Worm (Caenorhabditis elegans) whole organism, L2 larva: ENCODE results near the gene lgc-33.

Experiments used
- C34F6.9 ChIP-seq: fragments of 150-350 bp; optimal IDR thresholded peaks from 2 replicates; lab custom pipeline; 2014; ENCODE audit warnings: missing biosample characterization, missing genetic modification characterization
- F13H6.1 ChIP-seq: sonication (generic microtip); optimal IDR thresholded peaks from 2 replicates; lab custom pipeline; 2016; ENCODE audit warnings: missing genetic modification characterization, missing compliant biosample characterization
- R02D3.7 ChIP-seq: fragments of 150-350 bp; optimal IDR thresholded peaks from 2 replicates; lab custom pipeline; 2014; ENCODE audit warnings: missing biosample characterization, missing genetic modification characterization
- Y55F3AM.14 ChIP-seq: fragments of 200-800 bp; sonication (Bioruptor generic); optimal IDR thresholded peaks from 2 replicates; lab custom pipeline; 2018; ENCODE audit warnings: mild to moderate bottlenecking, missing genetic modification characterization, missing compliant biosample characterization
- ZK546.5 ChIP-seq: sonication (generic microtip); optimal IDR thresholded peaks from 2 replicates; lab custom pipeline; 2017; ENCODE audit warnings: missing biosample characterization, missing genetic modification characterization
- alr-1 ChIP-seq: fragments of 150-350 bp; optimal IDR thresholded peaks from 2 replicates; lab custom pipeline; 2014; ENCODE audit warnings: missing biosample characterization, missing genetic modification characterization
- aly-2 ChIP-seq: fragments of 150-350 bp; optimal IDR thresholded peaks from 2 replicates; lab custom pipeline; 2014; ENCODE audit warnings: missing biosample characterization, missing genetic modification characterization
- ama-1 ChIP-seq: fragments of 150-350 bp; optimal IDR thresholded peaks from 2 replicates; lab custom pipeline; 2018; ENCODE audit warnings: inconsistent platforms
- blmp-1 ChIP-seq: sonication (generic microtip); optimal IDR thresholded peaks from 2 replicates; lab custom pipeline; 2017; ENCODE audit warnings: missing genetic modification characterization, mild to moderate bottlenecking, missing compliant biosample characterization, antibody characterized with exemption, moderate library complexity; ENCODE audit not compliant: insufficient read depth
- ceh-82 ChIP-seq: fragments of 150-350 bp; optimal IDR thresholded peaks from 2 replicates; lab custom pipeline; 2014; ENCODE audit warnings: missing biosample characterization, missing genetic modification characterization
- crh-2 ChIP-seq: sonication (generic microtip); optimal IDR thresholded peaks from 2 replicates; lab custom pipeline; 2017; ENCODE audit warnings: missing biosample characterization, missing genetic modification characterization
- dmd-4 ChIP-seq: sonication (generic microtip); optimal IDR thresholded peaks from 2 replicates; lab custom pipeline; 2017; ENCODE audit warnings: missing biosample characterization, missing genetic modification characterization
- egl-27 ChIP-seq: sonication (generic microtip); optimal IDR thresholded peaks from 3 replicates; lab custom pipeline; 2017; ENCODE audit warnings: missing biosample characterization, missing genetic modification reagents, missing genetic modification characterization
- elt-3 ChIP-seq: sonication (generic microtip); optimal IDR thresholded peaks from 2 replicates; lab custom pipeline; 2017; ENCODE audit warnings: missing biosample characterization, missing genetic modification characterization
- fos-1 ChIP-seq: fragments of 150-350 bp; optimal IDR thresholded peaks from 2 replicates; lab custom pipeline; 2014; ENCODE audit warnings: missing biosample characterization, missing genetic modification characterization
- gmeb-1 ChIP-seq: fragments of 150-350 bp; optimal IDR thresholded peaks from 2 replicates; lab custom pipeline; 2014; ENCODE audit warnings: missing biosample characterization, missing genetic modification characterization
- lin-11 ChIP-seq: fragments of 150-350 bp; sonication (generic microtip); optimal IDR thresholded peaks from 2 replicates; lab custom pipeline; 2014; ENCODE audit warnings: missing biosample characterization, missing genetic modification characterization, inconsistent platforms, mixed read lengths
- lin-13 ChIP-seq: fragments of 150-350 bp; optimal IDR thresholded peaks from 2 replicates; lab custom pipeline; 2014; ENCODE audit warnings: missing biosample characterization, missing genetic modification reagents, missing genetic modification characterization
- lin-39 ChIP-seq: fragments of 150-350 bp; optimal IDR thresholded peaks from 2 replicates; lab custom pipeline; 2014; ENCODE audit warnings: missing biosample characterization, missing genetic modification reagents, missing genetic modification characterization
- lsy-2 ChIP-seq, 2 experiments: fragments of 150-350 bp in 1 of 2; sonication (generic microtip) in 1 of 2; optimal IDR thresholded peaks; 2 replicates each; lab custom pipeline; 2014 to 2017; ENCODE audit warnings: missing biosample characterization in 2 of 2, missing genetic modification characterization in 2 of 2
- mab-5 ChIP-seq: fragments of 150-350 bp; optimal IDR thresholded peaks from 2 replicates; lab custom pipeline; 2014; ENCODE audit warnings: missing biosample characterization, missing genetic modification characterization
- mbf-1 ChIP-seq: sonication (generic microtip); optimal IDR thresholded peaks from 2 replicates; lab custom pipeline; 2017; ENCODE audit warnings: missing biosample characterization, missing genetic modification characterization
- mdl-1 ChIP-seq, 2 experiments: fragments of 150-350 bp in 1 of 2; sonication (generic microtip) in 1 of 2; optimal IDR thresholded peaks; 2 replicates each; lab custom pipeline; 2017; ENCODE audit warnings: missing biosample characterization in 2 of 2, missing genetic modification characterization in 2 of 2
- nhr-10 ChIP-seq: sonication (generic microtip); optimal IDR thresholded peaks from 2 replicates; lab custom pipeline; 2017; ENCODE audit warnings: missing biosample characterization, missing genetic modification characterization
- nhr-21 ChIP-seq: fragments of 150-350 bp; optimal IDR thresholded peaks from 2 replicates; lab custom pipeline; 2014; ENCODE audit warnings: missing biosample characterization, missing genetic modification characterization
- nhr-23 ChIP-seq: fragments of 150-350 bp; optimal IDR thresholded peaks from 2 replicates; lab custom pipeline; 2014; ENCODE audit warnings: missing biosample characterization, missing genetic modification reagents, missing genetic modification characterization
- nhr-237 ChIP-seq: fragments of 150-350 bp; optimal IDR thresholded peaks from 2 replicates; lab custom pipeline; 2014; ENCODE audit warnings: missing biosample characterization, missing genetic modification characterization
- nhr-25 ChIP-seq: fragments of 150-350 bp; sonication (generic microtip); optimal IDR thresholded peaks from 3 replicates; lab custom pipeline; 2014; ENCODE audit warnings: missing biosample characterization, missing genetic modification characterization
- nhr-6 ChIP-seq: fragments of 150-350 bp; optimal IDR thresholded peaks from 2 replicates; lab custom pipeline; 2014; ENCODE audit warnings: missing biosample characterization, missing genetic modification characterization
- nhr-77 ChIP-seq: fragments of 150-350 bp; optimal IDR thresholded peaks from 2 replicates; lab custom pipeline; 2014; ENCODE audit warnings: missing biosample characterization, missing genetic modification characterization
- peb-1 ChIP-seq: fragments of 150-350 bp; optimal IDR thresholded peaks from 2 replicates; lab custom pipeline; 2014; ENCODE audit warnings: missing biosample characterization, missing genetic modification characterization
- sem-4 ChIP-seq: fragments of 150-350 bp; optimal IDR thresholded peaks from 2 replicates; lab custom pipeline; 2014; ENCODE audit warnings: missing biosample characterization, missing genetic modification reagents, missing genetic modification characterization
- skn-1 ChIP-seq: sonication (generic microtip); optimal IDR thresholded peaks from 2 replicates; lab custom pipeline; 2017; ENCODE audit warnings: missing biosample characterization, missing genetic modification characterization
- sma-3 ChIP-seq: sonication (generic microtip); optimal IDR thresholded peaks from 2 replicates; lab custom pipeline; 2016; ENCODE audit warnings: missing genetic modification reagents, missing genetic modification characterization, missing compliant biosample characterization
- sma-9 ChIP-seq, 2 experiments: fragments of 150-350 bp in 1 of 2; sonication (generic microtip) in 1 of 2; optimal IDR thresholded peaks; 2 replicates each; lab custom pipeline; 2014 to 2016; ENCODE audit warnings: missing genetic modification characterization in 2 of 2, mild to moderate bottlenecking in 1 of 2, missing biosample characterization in 1 of 2, missing compliant biosample characterization in 1 of 2, missing genetic modification reagents in 1 of 2, moderate library complexity in 1 of 2
- snpc-4 ChIP-seq: fragments of 150-350 bp; optimal IDR thresholded peaks from 2 replicates; lab custom pipeline; 2014; ENCODE audit warnings: missing biosample characterization, missing genetic modification characterization
- unc-39 ChIP-seq: fragments of 150-350 bp; optimal IDR thresholded peaks from 2 replicates; lab custom pipeline; 2014; ENCODE audit warnings: missing biosample characterization, missing genetic modification characterization
- unc-62 ChIP-seq: fragments of 150-350 bp; optimal IDR thresholded peaks from 2 replicates; lab custom pipeline; 2014; ENCODE audit warnings: missing biosample characterization, missing genetic modification reagents, missing genetic modification characterization
- zag-1 ChIP-seq: fragments of 150-350 bp; optimal IDR thresholded peaks from 2 replicates; lab custom pipeline; 2014; ENCODE audit warnings: missing biosample characterization, missing genetic modification characterization
- ztf-1 ChIP-seq: fragments of 200-800 bp; sonication (Bioruptor generic); conservative IDR thresholded peaks from 2 replicates; pipeline ENCODE4 v1.3.6; 2022; ENCODE audit warnings: missing genetic modification characterization, missing compliant biosample characterization
- ztf-4 ChIP-seq: fragments of 150-350 bp; optimal IDR thresholded peaks from 2 replicates; lab custom pipeline; 2014; ENCODE audit warnings: missing biosample characterization, missing genetic modification characterization

lgc-33 gene

DNA sequence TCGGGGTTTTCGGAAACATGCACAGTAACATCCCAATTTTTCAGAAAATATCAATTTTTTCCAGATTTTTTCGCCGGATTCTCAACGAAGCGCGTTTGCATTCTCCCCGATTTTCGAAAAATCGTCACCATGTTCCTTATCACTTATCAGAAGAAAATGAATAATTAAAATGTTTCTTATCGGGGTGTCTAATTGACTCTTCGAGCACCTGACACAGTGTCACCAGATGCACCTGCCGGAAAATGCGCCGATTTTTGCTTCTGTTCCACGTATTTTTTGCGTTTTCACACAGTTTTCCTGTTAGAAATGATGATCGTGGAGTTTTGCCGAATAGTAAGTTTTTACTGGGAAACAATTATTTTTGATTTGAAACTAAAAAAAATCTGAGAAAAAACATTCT is 10.2 kb downstream of the lgc-33 start:
- TF ChIP-seq fos-1 (tag; lab: Kevin White, UChicago) (peak; percentile 87), R02D3.7 (tag; lab: Kevin White, UChicago) (no peak)

ce11 chrIV:856038-856437 is 10.7 kb downstream of the lgc-33 start:
- TF ChIP-seq ztf-1 (GFP tag; lab: Robert Waterston, UW), result no peak

- TF ChIP-seq nhr-77 (tag; lab: Kevin White, UChicago) (no peak), alr-1 (tag; lab: Kevin White, UChicago) (no peak), peb-1 (tag; lab: Kevin White, UChicago) (no peak), mdl-1 (tag; optimal IDR thresholded peaks at IDR 0.05; lab: Kevin White, UChicago) (no peak), ZK546.5 (tag; lab: Kevin White, UChicago) (no peak), lsy-2 (tag; optimal IDR thresholded peaks at IDR 0.05; lab: Kevin White, UChicago) (no peak), ama-1 (lab: Kevin White, UChicago) (no peak), nhr-6 (tag; lab: Kevin White, UChicago) (no peak), F13H6.1 (no peak), nhr-21 (tag; lab: Kevin White, UChicago) (no peak), skn-1 (no peak), ztf-4 (tag; lab: Kevin White, UChicago) (no peak), nhr-23 (tag; lab: Kevin White, UChicago) (no peak)
Observed at ce11 chrIV:858630-859029, 13.3 kb downstream of the lgc-33 start, which contains the start of gene Y55F3BR.2. Gene Y55F3BR.2 (plus strand): TSS chrIV:858930.

- TF ChIP-seq dmd-4 (no peak), R02D3.7 (tag; lab: Kevin White, UChicago) (no peak), nhr-21 (tag; lab: Kevin White, UChicago) (no peak), aly-2 (tag; lab: Kevin White, UChicago) (no peak), lsy-2 (tag; optimal IDR thresholded peaks at IDR 0.05; lab: Kevin White, UChicago) (no peak), unc-39 (tag; lab: Kevin White, UChicago) (no peak), blmp-1 (tag; lab: Kevin White, UChicago) (no peak), mab-5 (tag; lab: Kevin White, UChicago) (no peak), peb-1 (tag; lab: Kevin White, UChicago) (no peak), alr-1 (tag; lab: Kevin White, UChicago) (no peak), lin-11 (no peak)
Observed at ce11 chrIV:860810-861209, 15.5 kb downstream of the lgc-33 start.

ce11 chrIV:866828-867270 is 21.6 kb downstream of the lgc-33 start:
- no peak for TF ChIP-seq skn-1
- no peak for TF ChIP-seq Y55F3AM.14 (GFP tag; lab: Kevin White, UChicago)
- peak; percentile 35 for TF ChIP-seq C34F6.9 (tag; lab: Kevin White, UChicago)
- TF ChIP-seq egl-27, result peak; percentile 53
- no peak for TF ChIP-seq mab-5 (tag; lab: Kevin White, UChicago)
- no peak for TF ChIP-seq unc-62 (GFP tag; lab: Kevin White, UChicago)
- no peak for TF ChIP-seq mbf-1 (tag; lab: Kevin White, UChicago)
- TF ChIP-seq lin-13, result peak; percentile 73
- TF ChIP-seq lsy-2 (tag; optimal IDR thresholded peaks at IDR 0.05; lab: Kevin White, UChicago), result peak; percentile 74 to 76
- peak; percentile 80 for TF ChIP-seq nhr-21 (tag; lab: Kevin White, UChicago)
- no peak for TF ChIP-seq alr-1 (tag; lab: Kevin White, UChicago)
- no peak for TF ChIP-seq ZK546.5 (tag; lab: Kevin White, UChicago)
- TF ChIP-seq sma-3 (GFP tag; lab: Kevin White, UChicago), result peak; percentile 89
- peak; percentile 96 for TF ChIP-seq ama-1 (lab: Kevin White, UChicago)
- TF ChIP-seq F13H6.1, result peak; percentile 71
- no peak for TF ChIP-seq lin-39 (tag; lab: Kevin White, UChicago)
- no peak for TF ChIP-seq unc-39 (tag; lab: Kevin White, UChicago)
- no peak for TF ChIP-seq ceh-82 (tag; lab: Kevin White, UChicago)
- peak; percentile 55 for TF ChIP-seq nhr-25 (tag; lab: Kevin White, UChicago)
- peak; percentile 99 for TF ChIP-seq snpc-4 (tag; lab: Kevin White, UChicago)
- TF ChIP-seq blmp-1 (tag; lab: Kevin White, UChicago), result peak; percentile 35
- no peak for TF ChIP-seq dmd-4
- peak; percentile 75 for TF ChIP-seq crh-2
- TF ChIP-seq sem-4 (tag; lab: Kevin White, UChicago), result no peak
- no peak for TF ChIP-seq ztf-4 (tag; lab: Kevin White, UChicago)
- TF ChIP-seq nhr-237 (tag; lab: Kevin White, UChicago), result no peak
- peak; percentile 76 for TF ChIP-seq fos-1 (tag; lab: Kevin White, UChicago)
- peak; percentile 40 for TF ChIP-seq nhr-6 (tag; lab: Kevin White, UChicago)
- peak; percentile 8 for TF ChIP-seq peb-1 (tag; lab: Kevin White, UChicago)
- no peak for TF ChIP-seq aly-2 (tag; lab: Kevin White, UChicago)
- TF ChIP-seq ztf-1 (GFP tag; lab: Robert Waterston, UW), result no peak
- no peak for TF ChIP-seq zag-1 (tag; lab: Kevin White, UChicago)
- peak; percentile 64 for TF ChIP-seq sma-9 (GFP tag; optimal IDR thresholded peaks at IDR 0.05; lab: Kevin White, UChicago)
- TF ChIP-seq sma-9 (tag; optimal IDR thresholded peaks at IDR 0.05; lab: Kevin White, UChicago), result no peak
- no peak for TF ChIP-seq elt-3
- no peak for TF ChIP-seq nhr-77 (tag; lab: Kevin White, UChicago)
- TF ChIP-seq gmeb-1, result peak; percentile 84
- TF ChIP-seq lin-11, result no peak
- no peak for TF ChIP-seq nhr-10 (tag; lab: Kevin White, UChicago)
